Fruit fly (Drosophila melanogaster): ENCODE measurements around the gene Cph.

Cph gene

DNA sequence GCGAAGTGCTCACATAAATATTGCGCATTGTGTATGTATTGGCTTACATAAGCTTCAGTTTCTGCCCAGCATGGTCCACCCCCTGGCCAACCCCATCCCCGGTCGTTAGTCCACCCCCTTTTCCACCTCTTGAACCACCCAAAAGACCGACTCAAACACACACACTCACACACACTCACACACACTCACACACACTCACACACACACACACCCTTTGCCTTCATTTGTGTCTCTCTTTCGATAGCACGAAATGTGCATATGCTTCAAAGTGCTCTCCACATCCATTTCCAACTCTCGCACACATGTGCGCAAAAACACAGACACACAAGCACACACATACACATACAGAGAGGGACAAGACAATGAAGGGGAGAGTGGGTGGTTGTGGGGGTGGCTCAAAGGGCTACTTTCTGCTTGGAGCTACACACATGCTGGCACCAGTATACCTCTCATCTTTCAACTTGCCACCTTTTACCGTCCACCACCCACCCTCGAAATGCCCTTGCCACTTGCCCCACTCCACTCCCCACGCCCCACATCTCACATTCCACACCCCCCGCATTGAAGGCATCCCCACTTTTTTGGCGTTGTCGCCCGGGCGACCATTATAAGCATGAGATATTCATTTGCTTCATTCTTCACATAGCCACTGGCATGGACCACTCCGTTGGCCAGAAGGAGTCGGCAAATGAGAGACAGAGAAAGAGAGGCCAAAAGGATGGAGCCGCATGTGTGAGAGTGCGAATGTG, 13.9 kb downstream of the Cph start (continued):
- TF ChIP-seq CG2199 (GFP tag; IDR thresholded peaks at IDR 0.05), result no peak
- TF ChIP-seq CG15601 (tag; optimal IDR thresholded peaks at IDR 0.05), result no peak
- TF ChIP-seq zf30C (GFP tag; optimal IDR thresholded peaks at IDR 0.05), result no peak
- no peak for TF ChIP-seq caup (GFP tag; optimal IDR thresholded peaks at IDR 0.05; ENCODE audit: severe bottlenecking)
- TF ChIP-seq CG1832 (GFP tag; optimal IDR thresholded peaks at IDR 0.05), result peak; percentile 25
- TF ChIP-seq Atf-2 (GFP tag; optimal IDR thresholded peaks at IDR 0.05), result no peak
- TF ChIP-seq CG16815 (GFP tag; optimal IDR thresholded peaks at IDR 0.05), result no peak
- no peak for TF ChIP-seq Chrac-16 (GFP tag; optimal IDR thresholded peaks at IDR 0.05)
- TF ChIP-seq Ets65A (GFP tag), result no peak
- no peak for TF ChIP-seq CG17829 (tag; optimal IDR thresholded peaks at IDR 0.05)
- TF ChIP-seq CG12659 (GFP tag; optimal IDR thresholded peaks at IDR 0.05), result no peak
- no peak for TF ChIP-seq CG32767 (GFP tag; IDR thresholded peaks at IDR 0.05)
- no peak for TF ChIP-seq tx (GFP tag; optimal IDR thresholded peaks at IDR 0.05)
- TF ChIP-seq Nf-YB (GFP tag; optimal IDR thresholded peaks at IDR 0.05), result peak; percentile 61
- TF ChIP-seq CG14860 (GFP tag; IDR thresholded peaks at IDR 0.05; ENCODE audit: partially characterized antibody), result no peak
- no peak for TF ChIP-seq ash1 (GFP tag; optimal IDR thresholded peaks at IDR 0.05)
- no peak for TF ChIP-seq CG12391 (tag; optimal IDR thresholded peaks at IDR 0.05)
- no peak for TF ChIP-seq CG6683 (GFP tag; optimal IDR thresholded peaks at IDR 0.05)
- no peak for TF ChIP-seq NC2α (GFP tag; optimal IDR thresholded peaks at IDR 0.05)
- no peak for TF ChIP-seq en (GFP tag; optimal IDR thresholded peaks at IDR 0.05)
- peak; percentile 68 for TF ChIP-seq cg (GFP tag; optimal IDR thresholded peaks at IDR 0.05)
- TF ChIP-seq fd96Cb (tag; optimal IDR thresholded peaks at IDR 0.05), result no peak
- TF ChIP-seq GATAe (GFP tag; conservative IDR thresholded peaks at IDR 0.05), result no peak
- TF ChIP-seq CG8765 (GFP tag; IDR thresholded peaks at IDR 0.05), result no peak
- no peak for TF ChIP-seq CG9215 (GFP tag; IDR thresholded peaks at IDR 0.05)
- TF ChIP-seq Lim3 (GFP tag; IDR thresholded peaks at IDR 0.05), result no peak
- no peak for TF ChIP-seq CG9817 (tag; optimal IDR thresholded peaks at IDR 0.05)
- TF ChIP-seq dpn (GFP tag; optimal IDR thresholded peaks at IDR 0.05), result no peak
- peak; percentile 38; the same call in 1 of the 2 replicates for TF ChIP-seq seq (GFP tag; IDR thresholded peaks at IDR 0.05)
- no peak for TF ChIP-seq gfzf (GFP tag; optimal IDR thresholded peaks at IDR 0.05)
- TF ChIP-seq Hr78 (GFP tag; optimal IDR thresholded peaks at IDR 0.05), result no peak
- TF ChIP-seq Camta (GFP tag; optimal IDR thresholded peaks at IDR 0.05), result no peak
- TF ChIP-seq usp (GFP tag; optimal IDR thresholded peaks at IDR 0.05), result no peak
- TF ChIP-seq bbx (GFP tag; IDR thresholded peaks at IDR 0.05; ENCODE audit: partially characterized antibody), result no peak
- no peak for TF ChIP-seq ewg (GFP tag; optimal IDR thresholded peaks at IDR 0.05)
- TF ChIP-seq Sin3A (optimal IDR thresholded peaks at IDR 0.05), result no peak
- no peak for TF ChIP-seq CG12219 (GFP tag; optimal IDR thresholded peaks at IDR 0.05)
- no peak for TF ChIP-seq CG10979 (tag; optimal IDR thresholded peaks at IDR 0.05)
- TF ChIP-seq CG1603 (tag; optimal IDR thresholded peaks at IDR 0.05), result no peak
- TF ChIP-seq Asciz (GFP tag; optimal IDR thresholded peaks at IDR 0.05), result no peak
- TF ChIP-seq abd-A (tag; optimal IDR thresholded peaks at IDR 0.05), result peak; percentile 69
- TF ChIP-seq Bgb (GFP tag; IDR thresholded peaks at IDR 0.05; ENCODE audit: partially characterized antibody), result no peak
- no peak for TF ChIP-seq Ets97D (GFP tag; optimal IDR thresholded peaks at IDR 0.05)
- no peak for TF ChIP-seq CG18599 (GFP tag; optimal IDR thresholded peaks at IDR 0.05)
- no peak for TF ChIP-seq scrt (GFP tag; optimal IDR thresholded peaks at IDR 0.05)
- no peak for TF ChIP-seq tio (GFP tag; optimal IDR thresholded peaks at IDR 0.05)
- TF ChIP-seq Hand (GFP tag; optimal IDR thresholded peaks at IDR 0.05), result no peak
- no peak for TF ChIP-seq yki (optimal IDR thresholded peaks at IDR 0.05)
- TF ChIP-seq wor (GFP tag; IDR thresholded peaks at IDR 0.05), result no peak
- no peak for TF ChIP-seq emc (GFP tag; optimal IDR thresholded peaks at IDR 0.05)
